Worm (Caenorhabditis elegans) whole organism, young adult: ENCODE data around the gene K08E7.6.
A peak's percentile ranks its signal among the peaks of the same experiment; 100 is the strongest.

Source experiments
- B0035.1 ChIP-seq: sonication (generic microtip); optimal IDR thresholded peaks from 2 replicates; lab custom pipeline; 2016; ENCODE audit warnings: missing genetic modification characterization, mild to moderate bottlenecking, missing compliant biosample characterization, missing genotype, missing genetic modification reagents
- C06A6.2 ChIP-seq: fragments of 200-800 bp; sonication (Bioruptor generic); conservative IDR thresholded peaks from 2 replicates; pipeline ENCODE4 v1.3.6; 2022; ENCODE audit warnings: missing genetic modification characterization, missing compliant biosample characterization
- C17E4.6 ChIP-seq: fragments of 200-800 bp; sonication (Bioruptor generic); IDR thresholded peaks from 2 replicates; pipeline ENCODE4 v1.3.6; 2022; ENCODE audit warnings: missing genetic modification reagents, missing genetic modification characterization, missing compliant biosample characterization
- D2030.7 ChIP-seq: fragments of 200-800 bp; sonication (Bioruptor generic); IDR thresholded peaks from 2 replicates; pipeline ENCODE4 v1.3.6; 2022; ENCODE audit warnings: missing genetic modification reagents, missing genetic modification characterization, missing compliant biosample characterization
- F22D6.2 ChIP-seq: sonication (generic microtip); optimal IDR thresholded peaks from 2 replicates; lab custom pipeline; 2016; ENCODE audit warnings: mild to moderate bottlenecking, missing genetic modification characterization, missing compliant biosample characterization
- F57C9.4 ChIP-seq: sonication (generic microtip); optimal IDR thresholded peaks from 2 replicates; lab custom pipeline; 2017; ENCODE audit warnings: mild to moderate bottlenecking, missing genetic modification characterization, missing compliant biosample characterization
- T07F8.4 ChIP-seq: sonication (generic microtip); optimal IDR thresholded peaks from 2 replicates; lab custom pipeline; 2016; ENCODE audit warnings: mild to moderate bottlenecking, missing genetic modification characterization, moderate library complexity, missing compliant biosample characterization
- Y56A3A.18 ChIP-seq: fragments of 200-800 bp; sonication (Bioruptor generic); IDR thresholded peaks from 2 replicates; pipeline ENCODE4 v1.3.6; 2022; ENCODE audit warnings: missing genetic modification reagents, missing genetic modification characterization, missing compliant biosample characterization
- Y79H2A.3 ChIP-seq: fragments of 200-800 bp; sonication (Bioruptor generic); conservative IDR thresholded peaks from 2 replicates; pipeline ENCODE4 v1.3.6; 2022; ENCODE audit warnings: missing genetic modification reagents, missing genetic modification characterization, missing compliant biosample characterization
- Y95B8A.8 ChIP-seq: fragments of 200-800 bp; sonication (Bioruptor generic); IDR thresholded peaks from 2 replicates; pipeline ENCODE4 v1.3.6; 2022; ENCODE audit warnings: missing genetic modification reagents, missing genetic modification characterization, missing compliant biosample characterization
- akir-1 ChIP-seq: fragments of 200-800 bp; sonication (Bioruptor generic); optimal IDR thresholded peaks from 2 replicates; lab custom pipeline; 2018; ENCODE audit warnings: mild to moderate bottlenecking, missing genetic modification characterization, moderate library complexity, missing compliant biosample characterization
- attf-5 ChIP-seq: fragments of 200-800 bp; sonication (Bioruptor generic); optimal IDR thresholded peaks from 2 replicates; lab custom pipeline; 2018; ENCODE audit warnings: mild to moderate bottlenecking, missing genetic modification characterization, missing compliant biosample characterization
- bed-1 ChIP-seq: fragments of 200-800 bp; sonication (Bioruptor generic); IDR thresholded peaks from 2 replicates; pipeline ENCODE4 v1.3.6; 2022; ENCODE audit warnings: missing genetic modification reagents, missing genetic modification characterization, missing compliant biosample characterization
- bed-2 ChIP-seq: fragments of 200-800 bp; sonication (Bioruptor generic); IDR thresholded peaks from 2 replicates; pipeline ENCODE4 v1.3.6; 2022; ENCODE audit warnings: missing genetic modification reagents, missing genetic modification characterization, missing compliant biosample characterization
- ceh-79 ChIP-seq: sonication (generic microtip); optimal IDR thresholded peaks from 2 replicates; lab custom pipeline; 2017; ENCODE audit warnings: mild to moderate bottlenecking, missing genetic modification characterization, missing compliant biosample characterization
- dox-1 ChIP-seq: fragments of 200-800 bp; sonication (Bioruptor generic); IDR thresholded peaks from 2 replicates; pipeline ENCODE4 v1.3.6; 2022; ENCODE audit warnings: missing genetic modification reagents, missing genetic modification characterization, missing compliant biosample characterization
- efl-1 ChIP-seq: fragments of 150-350 bp; optimal IDR thresholded peaks from 2 replicates; lab custom pipeline; 2014; ENCODE audit warnings: missing biosample characterization, missing genetic modification reagents, missing genetic modification characterization
- ekl-4 ChIP-seq: fragments of 200-800 bp; sonication (Bioruptor generic); IDR thresholded peaks from 2 replicates; pipeline ENCODE4 v1.3.6; 2022; ENCODE audit warnings: missing genetic modification reagents, missing genetic modification characterization, missing compliant biosample characterization
- him-1 ChIP-seq: sonication (generic microtip); optimal IDR thresholded peaks from 2 replicates; lab custom pipeline; 2016; ENCODE audit warnings: missing genotype, missing genetic modification reagents, missing genetic modification characterization, missing compliant biosample characterization
- hmg-20 ChIP-seq: fragments of 200-800 bp; sonication (Bioruptor generic); IDR thresholded peaks from 2 replicates; pipeline ENCODE4 v1.3.6; 2022; ENCODE audit warnings: missing genetic modification reagents, missing genetic modification characterization, missing compliant biosample characterization
- hrde-1 ChIP-seq: sonication (generic microtip); optimal IDR thresholded peaks from 2 replicates; lab custom pipeline; 2016; ENCODE audit warnings: missing genetic modification characterization, mild to moderate bottlenecking, missing compliant biosample characterization, moderate library complexity, missing genotype, missing genetic modification reagents, borderline replicate concordance
- lag-1 ChIP-seq: fragments of 200-800 bp; sonication (Bioruptor generic); IDR thresholded peaks from 2 replicates; pipeline ENCODE4 v1.3.6; 2022; ENCODE audit warnings: missing genetic modification reagents, missing genetic modification characterization, missing compliant biosample characterization
- let-607 ChIP-seq, 2 experiments: fragments of 200-800 bp in 1 of 2; sonication (Bioruptor generic) in 1 of 2; sonication (generic microtip) in 1 of 2; optimal IDR thresholded peaks; 2 replicates each; lab custom pipeline; 2016 to 2018; ENCODE audit warnings: mild to moderate bottlenecking in 2 of 2, missing compliant biosample characterization in 2 of 2, missing genetic modification characterization in 2 of 2, moderate library complexity in 2 of 2, missing genotype in 1 of 2
- lin-35 ChIP-seq, 3 experiments: fragments of 150-350 bp in 2 of 3; sonication (generic microtip) in 1 of 3; optimal IDR thresholded peaks; 2 replicates each; lab custom pipeline; 2014 to 2018; ENCODE audit warnings: missing biosample characterization in 3 of 3, missing genetic modification characterization in 3 of 3, missing genetic modification reagents in 3 of 3
- lir-1 ChIP-seq: fragments of 200-800 bp; sonication (Bioruptor generic); conservative IDR thresholded peaks from 2 replicates; pipeline ENCODE4 v1.3.6; 2022; ENCODE audit warnings: missing genetic modification reagents, missing genetic modification characterization, missing compliant biosample characterization
- madf-10 ChIP-seq: sonication (generic microtip); optimal IDR thresholded peaks from 2 replicates; lab custom pipeline; 2016; ENCODE audit warnings: mild to moderate bottlenecking, missing genetic modification characterization, missing compliant biosample characterization
- madf-3 ChIP-seq: fragments of 200-800 bp; sonication (Bioruptor generic); IDR thresholded peaks from 2 replicates; pipeline ENCODE4 v1.3.6; 2022; ENCODE audit warnings: missing genetic modification reagents, missing genetic modification characterization, missing compliant biosample characterization
- madf-6 ChIP-seq: fragments of 200-800 bp; sonication (Bioruptor generic); IDR thresholded peaks from 2 replicates; pipeline ENCODE4 v1.3.6; 2022; ENCODE audit warnings: missing genetic modification reagents, missing genetic modification characterization, missing compliant biosample characterization
- nhr-80 ChIP-seq: sonication (generic microtip); optimal IDR thresholded peaks from 2 replicates; lab custom pipeline; 2016; ENCODE audit warnings: missing genetic modification characterization, missing compliant biosample characterization
- nhr-90 ChIP-seq: sonication (generic microtip); optimal IDR thresholded peaks from 2 replicates; lab custom pipeline; 2016; ENCODE audit warnings: missing genotype, mild to moderate bottlenecking, missing genetic modification characterization, missing compliant biosample characterization
- rcor-1 ChIP-seq: fragments of 200-800 bp; sonication (Bioruptor generic); IDR thresholded peaks from 2 replicates; pipeline ENCODE4 v1.3.6; 2022; ENCODE audit warnings: missing genetic modification reagents, missing genetic modification characterization, missing compliant biosample characterization
- repo-1 ChIP-seq: sonication (generic microtip); optimal IDR thresholded peaks from 2 replicates; lab custom pipeline; 2017; ENCODE audit warnings: mild to moderate bottlenecking, missing genetic modification characterization, missing compliant biosample characterization
- rpc-1 ChIP-seq, 2 experiments: fragments of 150-350 bp in 1 of 2; sonication (generic microtip) in 1 of 2; optimal IDR thresholded peaks; 2 replicates each; lab custom pipeline; 2014 to 2018; ENCODE audit warnings: missing biosample characterization in 1 of 2, missing genetic modification characterization in 1 of 2, missing genetic modification reagents in 1 of 2, missing genotype in 1 of 2
- snpc-4 ChIP-seq, 5 experiments: fragments of 150-350 bp in 1 of 5; sonication (generic microtip) in 4 of 5; optimal IDR thresholded peaks; 2 replicates each; lab custom pipeline; 2014 to 2018; ENCODE audit warnings: missing genetic modification characterization in 5 of 5, missing biosample characterization in 3 of 5, antibody characterized with exemption in 2 of 5, mild to moderate bottlenecking in 2 of 5, missing compliant biosample characterization in 2 of 5, missing genotype in 2 of 5, moderate library complexity in 2 of 5, missing genetic modification reagents in 1 of 5
- sptf-2 ChIP-seq: fragments of 200-800 bp; sonication (Bioruptor generic); optimal IDR thresholded peaks from 2 replicates; lab custom pipeline; 2018; ENCODE audit warnings: mild to moderate bottlenecking, missing genetic modification characterization, missing compliant biosample characterization
- tbp1 ChIP-seq: fragments of 200-800 bp; sonication (Bioruptor generic); optimal IDR thresholded peaks from 2 replicates; lab custom pipeline; 2018; ENCODE audit warnings: mild to moderate bottlenecking, missing genetic modification characterization, missing compliant biosample characterization
- tlf-1 ChIP-seq: fragments of 200-800 bp; sonication (Bioruptor generic); optimal IDR thresholded peaks from 2 replicates; lab custom pipeline; 2018; ENCODE audit warnings: mild to moderate bottlenecking, missing genetic modification characterization, missing compliant biosample characterization
- unc-62 ChIP-seq: fragments of 150-350 bp; optimal IDR thresholded peaks from 2 replicates; lab custom pipeline; 2014; ENCODE audit warnings: missing biosample characterization, missing genetic modification reagents, missing genetic modification characterization
- xnd-1 ChIP-seq: sonication (generic microtip); optimal IDR thresholded peaks from 2 replicates; lab custom pipeline; 2016; ENCODE audit warnings: missing genotype, missing genetic modification reagents, missing genetic modification characterization, missing compliant biosample characterization
- zfh-2 ChIP-seq: fragments of 200-800 bp; sonication (Bioruptor generic); conservative IDR thresholded peaks from 2 replicates; pipeline ENCODE4 v1.3.6; 2022; ENCODE audit warnings: missing genetic modification reagents, missing genetic modification characterization, missing compliant biosample characterization
- ztf-25 ChIP-seq: fragments of 200-800 bp; sonication (Bioruptor generic); IDR thresholded peaks from 2 replicates; pipeline ENCODE4 v1.3.6; 2022; ENCODE audit warnings: missing genetic modification reagents, missing genetic modification characterization, missing compliant biosample characterization
- ztf-28 ChIP-seq: fragments of 200-800 bp; sonication (Bioruptor generic); IDR thresholded peaks from 2 replicates; pipeline ENCODE4 v1.3.6; 2022; ENCODE audit warnings: missing genetic modification reagents, missing genetic modification characterization, missing compliant biosample characterization

Gene K08E7.6

ce11 chrIV:12600941-12601340 lies 20.0 kb upstream of the K08E7.6 start (continued):
- TF ChIP-seq repo-1 (tag; lab: Kevin White, UChicago), result no peak
- no peak for TF ChIP-seq D2030.7 (GFP tag; lab: Robert Waterston, UW)
- no peak for TF ChIP-seq unc-62 (GFP tag; lab: Kevin White, UChicago)
- no peak for TF ChIP-seq Y95B8A.8
- no peak for TF ChIP-seq Y79H2A.3
- TF ChIP-seq bed-1, result no peak
- no peak for TF ChIP-seq F57C9.4 (tag; lab: Kevin White, UChicago)
- TF ChIP-seq lir-1 (GFP tag; lab: Robert Waterston, UW), result no peak
- TF ChIP-seq ceh-79 (tag; lab: Kevin White, UChicago), result no peak
- no peak for TF ChIP-seq madf-3 (GFP tag; lab: Robert Waterston, UW)
- no peak for TF ChIP-seq hrde-1 (tag; lab: Kevin White, UChicago)
- no peak for TF ChIP-seq bed-2 (GFP tag; lab: Robert Waterston, UW)
- TF ChIP-seq lag-1, result no peak
- no peak for TF ChIP-seq T07F8.4 (tag; lab: Kevin White, UChicago)
- TF ChIP-seq attf-5 (GFP tag; lab: Kevin White, UChicago), result peak; percentile 33
- no peak for TF ChIP-seq him-1 (tag; lab: Kevin White, UChicago)
- TF ChIP-seq tlf-1, result peak; percentile 19
- no peak for TF ChIP-seq rpc-1 (optimal IDR thresholded peaks at IDR 0.05; lab: Kevin White, UChicago)
- TF ChIP-seq rpc-1 (tag; optimal IDR thresholded peaks at IDR 0.05; lab: Kevin White, UChicago), result no peak
- no peak for TF ChIP-seq zfh-2 (GFP tag; lab: Robert Waterston, UW)
- TF ChIP-seq Y56A3A.18 (GFP tag; lab: Robert Waterston, UW), result no peak
- no peak for TF ChIP-seq snpc-4 (GFP tag; optimal IDR thresholded peaks at IDR 0.05; lab: Kevin White, UChicago)
- TF ChIP-seq snpc-4 (tag; optimal IDR thresholded peaks at IDR 0.05; lab: Kevin White, UChicago), result no peak
- TF ChIP-seq C17E4.6 (GFP tag; lab: Robert Waterston, UW), result no peak
- no peak for TF ChIP-seq hmg-20
- TF ChIP-seq C06A6.2 (GFP tag; lab: Robert Waterston, UW), result no peak
- TF ChIP-seq ztf-25, result no peak
- TF ChIP-seq xnd-1 (tag; lab: Kevin White, UChicago), result no peak
- TF ChIP-seq madf-6, result no peak
- TF ChIP-seq ekl-4 (GFP tag; lab: Robert Waterston, UW), result no peak
- no peak for TF ChIP-seq akir-1 (GFP tag; lab: Kevin White, UChicago)
- peak; percentile 30 for TF ChIP-seq nhr-90 (tag; lab: Kevin White, UChicago)
- peak; percentile 23 to 78 for TF ChIP-seq let-607 (tag; optimal IDR thresholded peaks at IDR 0.05; lab: Kevin White, UChicago)
- TF ChIP-seq nhr-80 (tag; lab: Kevin White, UChicago), result peak; percentile 100
- no peak for TF ChIP-seq sptf-2 (GFP tag; lab: Kevin White, UChicago)
- no peak for TF ChIP-seq B0035.1 (tag; lab: Kevin White, UChicago)
- peak; percentile 72 for TF ChIP-seq dox-1
- no peak for TF ChIP-seq lin-35 (GFP tag; optimal IDR thresholded peaks at IDR 0.05; lab: Kevin White, UChicago)
- no peak for TF ChIP-seq ztf-28 (GFP tag; lab: Robert Waterston, UW)
- peak; percentile 50 for TF ChIP-seq tbp1 (GFP tag; lab: Kevin White, UChicago)
- TF ChIP-seq madf-10 (tag; lab: Kevin White, UChicago), result peak; percentile 46
- no peak for TF ChIP-seq rcor-1 (GFP tag; lab: Robert Waterston, UW)
- no peak for TF ChIP-seq F22D6.2 (tag; lab: Kevin White, UChicago)
- TF ChIP-seq efl-1 (GFP tag; lab: Kevin White, UChicago), result no peak
